Fruit fly (Drosophila melanogaster) whole organism, wandering third instar larva: ENCODE data around the gene eEF2.

ENCODE experiments used
- CG32264 ChIP-seq: fragments of 200-800 bp; sonication (Bioruptor generic); optimal IDR thresholded peaks from 2 replicates; lab custom pipeline; 2016; ENCODE audit warnings: missing biosample characterization, missing genetic modification characterization
- Dfd ChIP-seq: fragments of >200 bp; optimal IDR thresholded peaks from 2 replicates; lab custom pipeline; 2017; ENCODE audit warnings: missing biosample characterization, missing genetic modification characterization
- Jra ChIP-seq: sonication (Bioruptor generic); optimal IDR thresholded peaks from 2 replicates; lab custom pipeline; 2016; ENCODE audit warnings: missing biosample characterization, missing genetic modification characterization
- Sp1 ChIP-seq: fragments of 200-800 bp; sonication (Bioruptor generic); optimal IDR thresholded peaks from 3 replicates; lab custom pipeline; 2019; ENCODE audit warnings: missing biosample characterization, mild to moderate bottlenecking, missing genetic modification characterization, moderate library complexity
- Vsx2 ChIP-seq: fragments of 200-300, 225-300 bp; sonication (Bioruptor generic); optimal IDR thresholded peaks from 2 replicates; lab custom pipeline; 2018; ENCODE audit warnings: missing biosample characterization, missing genetic modification characterization; ENCODE audit not compliant: partially characterized antibody
- fru ChIP-seq: fragments of 200-800 bp; sonication (Bioruptor generic); optimal IDR thresholded peaks from 3 replicates; lab custom pipeline; 2016; ENCODE audit warnings: missing biosample characterization, mild to moderate bottlenecking, missing genetic modification characterization
- h ChIP-seq: fragments of 200-800 bp; sonication (Bioruptor generic); optimal IDR thresholded peaks from 3 replicates; lab custom pipeline; 2016; ENCODE audit warnings: missing biosample characterization, mild to moderate bottlenecking, missing genetic modification characterization
- jim ChIP-seq: fragments of 175-275, 200-325 bp; sonication (Bioruptor generic); optimal IDR thresholded peaks from 2 replicates; lab custom pipeline; 2016; ENCODE audit warnings: missing biosample characterization, mild to moderate bottlenecking, missing genetic modification characterization
- pan ChIP-seq: fragments of >200 bp; optimal IDR thresholded peaks from 2 replicates; lab custom pipeline; 2017
- psq ChIP-seq: fragments of 200-800 bp; sonication (Bioruptor generic); optimal IDR thresholded peaks from 3 replicates; lab custom pipeline; 2017; ENCODE audit warnings: missing biosample characterization, mild to moderate bottlenecking, missing genetic modification characterization, moderate library complexity
- tai ChIP-seq: sonication (Bioruptor generic); optimal IDR thresholded peaks from 2 replicates; lab custom pipeline; 2016; ENCODE audit warnings: missing biosample characterization, missing genetic modification characterization
- usp ChIP-seq: fragments of >200 bp; optimal IDR thresholded peaks from 2 replicates; lab custom pipeline; 2017; ENCODE audit warnings: missing biosample characterization, missing genetic modification characterization

dm6 chr2L:21632032-21632587 is 49.9 kb downstream of the eEF2 start, which contains the start of gene Ac3:
- TF ChIP-seq jim (GFP tag; lab: Kevin White, UChicago) (no peak), CG32264 (GFP tag; lab: Kevin White, UChicago) (no peak), Sp1 (no peak), usp (GFP tag; lab: Kevin White, UChicago) (no peak), Dfd (GFP tag; lab: Kevin White, UChicago) (no peak), pan (lab: Kevin White, UChicago) (no peak), psq (GFP tag; lab: Kevin White, UChicago) (no peak), h (GFP tag; lab: Kevin White, UChicago) (no peak), tai (no peak), Vsx2 (GFP tag; lab: Kevin White, UChicago) (no peak), Jra (GFP tag; lab: Kevin White, UChicago) (no peak), fru (no peak)
